Fruit fly (Drosophila melanogaster) whole organism, embryonic: ENCODE measurements around the gene NdufA3.

Experiments used
- Blimp-1 ChIP-seq: fragments of 200-800 bp; sonication (Bioruptor generic); optimal IDR thresholded peaks from 3 replicates; lab custom pipeline; 2018; ENCODE audit warnings: missing biosample characterization, missing genetic modification characterization, mild to moderate bottlenecking, moderate library complexity, missing genetic modification reagents
- CG10543 ChIP-seq: fragments of 200-800 bp; sonication (Bioruptor generic); optimal IDR thresholded peaks from 3 replicates; lab custom pipeline; 2017; ENCODE audit warnings: missing biosample characterization, mild to moderate bottlenecking, missing genetic modification characterization, moderate library complexity
- CG11085 ChIP-seq: fragments of 200-800 bp; sonication (Bioruptor generic); IDR thresholded peaks from 2 replicates; pipeline ENCODE4 v1.3.6; 2022; ENCODE audit warnings: missing biosample characterization, missing genetic modification characterization
- CG13894 ChIP-seq: fragments of 200-800 bp; sonication (Bioruptor generic); optimal IDR thresholded peaks from 3 replicates; lab custom pipeline; 2018; ENCODE audit warnings: missing biosample characterization, mild to moderate bottlenecking, missing genetic modification characterization, moderate library complexity
- CG1529 ChIP-seq: fragments of 200-800 bp; sonication (Bioruptor generic); optimal IDR thresholded peaks from 3 replicates; lab custom pipeline; 2018; ENCODE audit warnings: missing biosample characterization, missing genetic modification characterization
- CG1603 ChIP-seq: fragments of 200-800 bp; sonication (Bioruptor generic); optimal IDR thresholded peaks from 2 replicates; lab custom pipeline; 2019; ENCODE audit warnings: missing biosample characterization, mild to moderate bottlenecking, missing genetic modification characterization, moderate library complexity
- CG17829 ChIP-seq: fragments of 200-800 bp; optimal IDR thresholded peaks from 2 replicates; lab custom pipeline; 2019; ENCODE audit warnings: missing biosample characterization, mild to moderate bottlenecking, missing genetic modification characterization, moderate library complexity
- CG3281 ChIP-seq: fragments of 200-800 bp; sonication (Bioruptor generic); optimal IDR thresholded peaks from 3 replicates; lab custom pipeline; 2017; ENCODE audit warnings: missing biosample characterization, mild to moderate bottlenecking, missing genetic modification characterization
- CG34376 ChIP-seq: fragments of 200-800 bp; sonication (Bioruptor generic); optimal IDR thresholded peaks from 2 replicates; lab custom pipeline; 2018; ENCODE audit warnings: missing biosample characterization, mild to moderate bottlenecking, missing genetic modification characterization
- CG3726 ChIP-seq: fragments of 200-800 bp; sonication (Bioruptor generic); IDR thresholded peaks from 3 replicates; pipeline ENCODE4, ENCODE4 v1.3.6; 2022; ENCODE audit warnings: missing biosample characterization, missing genetic modification characterization
- CG3838 ChIP-seq: fragments of 200-800 bp; sonication (Bioruptor generic); optimal IDR thresholded peaks from 3 replicates; lab custom pipeline; 2016; ENCODE audit warnings: missing biosample characterization, missing genetic modification characterization
- CG4360 ChIP-seq: fragments of 200-800 bp; sonication (Bioruptor generic); IDR thresholded peaks from 2 replicates; pipeline ENCODE4 v1.3.6; 2022; ENCODE audit warnings: missing biosample characterization, missing genetic modification characterization
- CG5180 ChIP-seq: fragments of 200-800 bp; sonication (Bioruptor generic); optimal IDR thresholded peaks from 3 replicates; lab custom pipeline; 2017; ENCODE audit warnings: missing biosample characterization, missing genetic modification characterization, mild to moderate bottlenecking, moderate library complexity, missing genetic modification reagents
- CG5953 ChIP-seq: fragments of 200-800 bp; sonication (Bioruptor generic); IDR thresholded peaks from 2 replicates; pipeline ENCODE4 v1.3.6; 2022; ENCODE audit warnings: missing biosample characterization, missing genetic modification characterization
- CG6654 ChIP-seq: fragments of 200-800 bp; sonication (Bioruptor generic); optimal IDR thresholded peaks from 2 replicates; lab custom pipeline; 2017; ENCODE audit warnings: missing biosample characterization, mild to moderate bottlenecking, missing genetic modification characterization
- CG6683 ChIP-seq: fragments of 200-800 bp; sonication (Bioruptor generic); optimal IDR thresholded peaks from 2 replicates; lab custom pipeline; 2017; ENCODE audit warnings: missing biosample characterization, mild to moderate bottlenecking, missing genetic modification characterization, missing genetic modification reagents
- CG6791 ChIP-seq: fragments of 200-800 bp; sonication (Bioruptor generic); IDR thresholded peaks from 3 replicates; pipeline ENCODE4 v1.3.6; 2022; ENCODE audit warnings: missing biosample characterization, missing genetic modification characterization; ENCODE audit not compliant: partially characterized antibody
- CG7786 ChIP-seq: fragments of 200-800 bp; sonication (Bioruptor generic); optimal IDR thresholded peaks from 2 replicates; lab custom pipeline; 2016; ENCODE audit warnings: missing biosample characterization, missing genetic modification characterization
- CoRest ChIP-seq: fragments of 200-800 bp; sonication (Bioruptor generic); optimal IDR thresholded peaks from 3 replicates; lab custom pipeline; 2018; ENCODE audit warnings: missing biosample characterization, mild to moderate bottlenecking, missing genetic modification characterization, moderate library complexity
- Dbx ChIP-seq: fragments of 200-800 bp; sonication (Bioruptor generic); IDR thresholded peaks from 3 replicates; pipeline ENCODE4 v1.3.6; 2022; ENCODE audit warnings: missing biosample characterization, missing genetic modification characterization
- Deaf1 ChIP-seq: fragments of 200-800 bp; optimal IDR thresholded peaks from 3 replicates; lab custom pipeline; 2019; ENCODE audit warnings: missing biosample characterization, mild to moderate bottlenecking, missing genetic modification characterization, moderate library complexity
- Dll ChIP-seq: fragments of 200-800 bp; sonication (Bioruptor generic); IDR thresholded peaks from 4 replicates; pipeline ENCODE4 v1.3.6; 2022; ENCODE audit warnings: missing biosample characterization, missing genetic modification characterization; ENCODE audit not compliant: partially characterized antibody
- Fer2 ChIP-seq: fragments of 200-800 bp; sonication (Bioruptor generic); optimal IDR thresholded peaks from 2 replicates; lab custom pipeline; 2018; ENCODE audit warnings: missing biosample characterization, mild to moderate bottlenecking, missing genetic modification characterization, moderate library complexity
- Hey ChIP-seq: fragments of 200-800 bp; sonication (Bioruptor generic); optimal IDR thresholded peaks from 3 replicates; lab custom pipeline; 2018; ENCODE audit warnings: missing biosample characterization, mild to moderate bottlenecking, missing genetic modification characterization
- Hr3 ChIP-seq: fragments of 200-800 bp; sonication (Bioruptor generic); optimal IDR thresholded peaks from 3 replicates; lab custom pipeline; 2016; ENCODE audit warnings: missing biosample characterization, missing genetic modification characterization
- Lhr ChIP-seq: fragments of 200-800 bp; sonication (Bioruptor generic); optimal IDR thresholded peaks from 3 replicates; lab custom pipeline; 2017; ENCODE audit warnings: mild to moderate bottlenecking, missing biosample characterization, missing genetic modification reagents, missing genetic modification characterization
- Pdp1 ChIP-seq, 2 experiments: fragments of 200-800 bp; sonication (Bioruptor generic); optimal IDR thresholded peaks; 3 replicates each; lab custom pipeline; 2016; ENCODE audit warnings: missing biosample characterization in 2 of 2, missing genetic modification characterization in 2 of 2, mild to moderate bottlenecking in 1 of 2, moderate library complexity in 1 of 2
- ac ChIP-seq: fragments of 200-800 bp; sonication (Bioruptor generic); optimal IDR thresholded peaks from 3 replicates; lab custom pipeline; 2017; ENCODE audit warnings: missing biosample characterization, mild to moderate bottlenecking, missing genetic modification characterization
- cad ChIP-seq: fragments of >200 bp; optimal IDR thresholded peaks from 2 replicates; lab custom pipeline; 2017; ENCODE audit warnings: missing biosample characterization, missing genetic modification characterization
- cas ChIP-seq: fragments of 200-800 bp; sonication (Bioruptor generic); IDR thresholded peaks from 2 replicates; pipeline ENCODE4 v1.3.6; 2022; ENCODE audit warnings: missing biosample characterization, missing genetic modification characterization
- chinmo ChIP-seq: fragments of 200-800 bp; sonication (Bioruptor generic); IDR thresholded peaks from 4 replicates; pipeline ENCODE4 v1.3.6; 2022; ENCODE audit warnings: missing biosample characterization, missing genetic modification characterization; ENCODE audit not compliant: partially characterized antibody
- crol ChIP-seq: fragments of 200-800 bp; sonication (Bioruptor generic); IDR thresholded peaks from 2 replicates; pipeline ENCODE4 v1.3.6; 2022; ENCODE audit warnings: missing biosample characterization, missing genetic modification characterization
- grn ChIP-seq: fragments of 200-800 bp; sonication (Bioruptor generic); optimal IDR thresholded peaks from 3 replicates; lab custom pipeline; 2017; ENCODE audit warnings: missing biosample characterization, missing genetic modification characterization
- insv ChIP-seq, 2 experiments: fragments of 200-800 bp; sonication (Bioruptor generic); optimal IDR thresholded peaks; 3 replicates each; lab custom pipeline; 2016 to 2018; ENCODE audit warnings: missing biosample characterization in 2 of 2, missing genetic modification characterization in 2 of 2
- kni ChIP-seq: fragments of 200-800 bp; sonication (Bioruptor generic); optimal IDR thresholded peaks from 3 replicates; lab custom pipeline; 2017; ENCODE audit warnings: mild to moderate bottlenecking, missing biosample characterization, missing genetic modification reagents, missing genetic modification characterization
- oc ChIP-seq: fragments of 200-800 bp; sonication (Bioruptor generic); optimal IDR thresholded peaks from 2 replicates; lab custom pipeline; 2018; ENCODE audit warnings: missing biosample characterization, mild to moderate bottlenecking, missing genetic modification characterization, moderate library complexity
- odd ChIP-seq: fragments of 200-800 bp; sonication (Bioruptor generic); optimal IDR thresholded peaks from 2 replicates; lab custom pipeline; 2017; ENCODE audit warnings: missing biosample characterization, mild to moderate bottlenecking, missing genetic modification characterization
- pros ChIP-seq: fragments of 200-800 bp; sonication (Bioruptor generic); optimal IDR thresholded peaks from 3 replicates; lab custom pipeline; 2019; ENCODE audit warnings: missing biosample characterization, mild to moderate bottlenecking, missing genetic modification characterization, moderate library complexity
- psq ChIP-seq: fragments of 200-800 bp; sonication (Bioruptor generic); optimal IDR thresholded peaks from 2 replicates; lab custom pipeline; 2017; ENCODE audit warnings: missing biosample characterization, missing genetic modification characterization
- row ChIP-seq: fragments of 200-800 bp; sonication (Bioruptor generic); IDR thresholded peaks from 3 replicates; pipeline ENCODE4 v1.3.6; 2022; ENCODE audit warnings: missing biosample characterization, missing genetic modification characterization
- sens ChIP-seq: fragments of 200-800 bp; sonication (Bioruptor generic); peaks from one replicate; lab custom pipeline; 2016; ENCODE audit warnings: missing biosample characterization, missing genetic modification characterization
- sqz ChIP-seq: fragments of 200-800 bp; sonication (Bioruptor generic); optimal IDR thresholded peaks from 3 replicates; lab custom pipeline; 2018; ENCODE audit warnings: missing biosample characterization, mild to moderate bottlenecking, missing genetic modification characterization
- tll ChIP-seq, 2 experiments: fragments of 200-800 bp in 1 of 2; fragments of >200 bp in 1 of 2; sonication (Bioruptor generic) in 1 of 2; optimal IDR thresholded peaks; 2 replicates each; lab custom pipeline; 2017 to 2019; ENCODE audit warnings: missing biosample characterization in 2 of 2, missing genetic modification characterization in 2 of 2, mild to moderate bottlenecking in 1 of 2, moderate library complexity in 1 of 2
- zen ChIP-seq: fragments of 200-800 bp; sonication (Bioruptor generic); optimal IDR thresholded peaks from 3 replicates; lab custom pipeline; 2018; ENCODE audit warnings: missing biosample characterization, mild to moderate bottlenecking, missing genetic modification characterization, moderate library complexity
- zf30C ChIP-seq: fragments of 200-800 bp; sonication (Bioruptor generic); optimal IDR thresholded peaks from 3 replicates; lab custom pipeline; 2018; ENCODE audit warnings: missing biosample characterization, mild to moderate bottlenecking, missing genetic modification characterization

Gene NdufA3

DNA sequence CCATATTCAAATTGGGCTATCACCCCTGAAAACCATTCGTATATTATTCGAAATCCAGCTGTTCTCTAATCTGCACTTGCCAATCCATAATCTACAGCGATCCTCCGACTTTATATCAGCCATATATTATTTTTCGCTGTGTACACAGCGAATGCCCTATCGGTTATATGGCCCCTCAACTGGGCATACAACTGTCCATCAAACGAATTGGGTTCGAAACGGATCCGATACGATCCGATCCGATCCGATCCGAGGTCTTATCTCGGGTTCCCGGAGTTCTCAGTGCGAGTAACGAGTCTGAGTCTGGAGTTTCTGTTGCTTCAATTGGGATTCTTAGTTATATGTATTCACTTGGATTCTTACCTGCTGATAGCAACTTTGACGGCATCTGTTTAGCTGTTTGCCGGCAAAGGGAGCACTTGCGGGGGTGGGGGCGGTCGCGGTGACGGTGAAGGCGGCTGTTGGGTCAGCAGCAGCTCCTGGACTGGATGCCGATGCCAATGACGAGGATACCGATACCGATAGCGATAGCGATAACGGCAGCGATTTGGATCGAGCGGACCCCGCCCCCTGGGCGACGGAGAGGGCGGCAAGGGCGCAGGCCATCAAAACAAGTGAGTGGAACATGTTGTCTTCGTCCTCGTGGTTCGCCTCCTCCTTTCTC lies 26.1 kb downstream of the NdufA3 start:
- TF ChIP-seq Hey (no peak), CG3281 (GFP tag; lab: Kevin White, UChicago) (no peak), chinmo (GFP tag; lab: Robert Waterston, UW) (no peak), CG1529 (GFP tag; lab: Kevin White, UChicago) (no peak), psq (GFP tag; lab: Kevin White, UChicago) (no peak), Fer2 (tag; lab: Kevin White, UChicago) (no peak), CG13894 (peak; percentile 37), CG3726 (GFP tag; lab: Robert Waterston, UW) (no peak), CG34376 (GFP tag; lab: Kevin White, UChicago) (no peak), CG6683 (GFP tag; lab: Kevin White, UChicago) (no peak), crol (GFP tag; lab: Robert Waterston, UW) (peak; percentile 17; the same call in 1 of the 2 replicates), CG1603 (peak; percentile 8), CG3838 (no peak), insv (GFP tag; optimal IDR thresholded peaks at IDR 0.05; lab: Kevin White, UChicago) (peak in 1 of 2 experiments; percentile 83), Pdp1 (GFP tag; optimal IDR thresholded peaks at IDR 0.05; lab: Kevin White, UChicago) (peak in 1 of 2 experiments; percentile 12), Hr3 (GFP tag; lab: Kevin White, UChicago) (no peak), Dll (no peak), kni (GFP tag; lab: Kevin White, UChicago) (peak; percentile 57), cas (GFP tag; lab: Robert Waterston, UW) (no peak), cad (GFP tag; lab: Kevin White, UChicago) (peak; percentile 11), grn (GFP tag; lab: Kevin White, UChicago) (peak; percentile 92), Lhr (GFP tag; lab: Kevin White, UChicago) (no peak), Dbx (GFP tag; lab: Robert Waterston, UW) (no peak), ac (GFP tag; lab: Kevin White, UChicago) (no peak), CG5180 (peak; percentile 37), sens (GFP tag; lab: Kevin White, UChicago) (peak; percentile 37), CG11085 (GFP tag; lab: Robert Waterston, UW) (no peak), zf30C (GFP tag; lab: Kevin White, UChicago) (peak; percentile 53), Deaf1 (tag; lab: Kevin White, UChicago) (peak; percentile 61), CG6654 (GFP tag; lab: Kevin White, UChicago) (no peak)

DNA sequence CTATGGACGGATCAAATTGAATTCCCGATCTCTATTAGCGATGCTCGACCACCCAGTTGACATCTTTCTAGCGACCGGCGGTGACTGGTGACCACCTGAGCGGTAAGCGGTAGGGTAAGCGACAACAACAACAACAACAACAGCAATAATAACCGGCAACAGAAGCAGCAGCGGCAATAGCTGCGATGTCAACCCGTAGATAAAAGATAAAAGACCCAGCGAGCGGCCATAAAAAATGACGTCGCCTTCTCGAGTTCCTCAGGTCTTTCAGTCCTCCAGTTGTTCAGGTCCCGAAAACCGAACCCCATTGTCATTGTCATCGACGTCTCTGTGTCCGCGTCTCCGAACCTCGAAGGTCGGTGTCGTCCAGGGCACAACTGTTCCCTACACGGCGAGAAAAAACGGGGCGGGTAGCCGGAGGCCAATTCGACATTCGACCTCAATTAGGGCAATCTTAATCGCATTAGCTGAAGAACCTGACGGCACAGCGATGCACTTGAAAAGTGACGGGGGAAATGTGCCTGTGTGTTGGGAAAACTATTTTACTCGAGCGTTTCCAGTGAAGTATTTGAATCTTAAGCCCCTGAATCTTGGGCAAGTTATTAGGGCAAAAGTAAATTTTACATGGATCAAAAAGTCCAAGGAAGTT lies 27.1 kb downstream of the NdufA3 start:
- TF ChIP-seq CG17829 (tag; lab: Kevin White, UChicago) (peak; percentile 0), zf30C (GFP tag; lab: Kevin White, UChicago) (peak; percentile 94), zen (tag; lab: Kevin White, UChicago) (peak; percentile 85), cad (GFP tag; lab: Kevin White, UChicago) (peak; percentile 84), CG11085 (GFP tag; lab: Robert Waterston, UW) (no peak), row (GFP tag; lab: Robert Waterston, UW) (0 out of 3 replicates have a peak, but pooled peaks have one; percentile 10), CG4360 (GFP tag; lab: Robert Waterston, UW) (peak; percentile 95), CG5180 (peak; percentile 30), CG7786 (no peak), grn (GFP tag; lab: Kevin White, UChicago) (peak; percentile 90), CG10543 (GFP tag; lab: Kevin White, UChicago) (peak; percentile 5), pros (peak; percentile 29), CG1603 (peak; percentile 14), insv (GFP tag; optimal IDR thresholded peaks at IDR 0.05; lab: Kevin White, UChicago) (peak in 1 of 2 experiments; percentile 14), Lhr (GFP tag; lab: Kevin White, UChicago) (no peak), CoRest (no peak), sqz (GFP tag; lab: Kevin White, UChicago) (peak; percentile 40), Blimp-1 (no peak), CG5953 (GFP tag; lab: Robert Waterston, UW) (no peak), tll (GFP tag; optimal IDR thresholded peaks at IDR 0.05; lab: Kevin White, UChicago) (peak in 1 of 2 experiments; percentile 86), Deaf1 (tag; lab: Kevin White, UChicago) (peak; percentile 2), CG13894 (peak; percentile 20), odd (GFP tag; lab: Kevin White, UChicago) (peak; percentile 77), CG6791 (GFP tag; lab: Robert Waterston, UW) (peak; percentile 13; the same call in 1 of the 3 replicates), oc (tag; lab: Kevin White, UChicago) (peak; percentile 52)
